Worm (Caenorhabditis elegans) whole organism, L2 larva: Measurements from ENCODE around the gene gei-15.
A peak's percentile ranks its signal among the peaks of the same experiment; 100 is the strongest.

Experiments used
- C34F6.9 ChIP-seq: fragments of 150-350 bp; optimal IDR thresholded peaks from 2 replicates; lab custom pipeline; 2014; ENCODE audit warnings: missing biosample characterization, missing genetic modification characterization
- F13H6.1 ChIP-seq: sonication (generic microtip); optimal IDR thresholded peaks from 2 replicates; lab custom pipeline; 2016; ENCODE audit warnings: missing genetic modification characterization, missing compliant biosample characterization
- R02D3.7 ChIP-seq: fragments of 150-350 bp; optimal IDR thresholded peaks from 2 replicates; lab custom pipeline; 2014; ENCODE audit warnings: missing biosample characterization, missing genetic modification characterization
- Y55F3AM.14 ChIP-seq: fragments of 200-800 bp; sonication (Bioruptor generic); optimal IDR thresholded peaks from 2 replicates; lab custom pipeline; 2018; ENCODE audit warnings: mild to moderate bottlenecking, missing genetic modification characterization, missing compliant biosample characterization
- ZK546.5 ChIP-seq: sonication (generic microtip); optimal IDR thresholded peaks from 2 replicates; lab custom pipeline; 2017; ENCODE audit warnings: missing biosample characterization, missing genetic modification characterization
- aly-2 ChIP-seq: fragments of 150-350 bp; optimal IDR thresholded peaks from 2 replicates; lab custom pipeline; 2014; ENCODE audit warnings: missing biosample characterization, missing genetic modification characterization
- ama-1 ChIP-seq: fragments of 150-350 bp; optimal IDR thresholded peaks from 2 replicates; lab custom pipeline; 2018; ENCODE audit warnings: inconsistent platforms
- ceh-16 ChIP-seq: fragments of 150-350 bp; optimal IDR thresholded peaks from 2 replicates; lab custom pipeline; 2014; ENCODE audit warnings: missing biosample characterization, missing genetic modification characterization
- ceh-82 ChIP-seq: fragments of 150-350 bp; optimal IDR thresholded peaks from 2 replicates; lab custom pipeline; 2014; ENCODE audit warnings: missing biosample characterization, missing genetic modification characterization
- crh-2 ChIP-seq: sonication (generic microtip); optimal IDR thresholded peaks from 2 replicates; lab custom pipeline; 2017; ENCODE audit warnings: missing biosample characterization, missing genetic modification characterization
- dmd-4 ChIP-seq: sonication (generic microtip); optimal IDR thresholded peaks from 2 replicates; lab custom pipeline; 2017; ENCODE audit warnings: missing biosample characterization, missing genetic modification characterization
- egl-27 ChIP-seq: sonication (generic microtip); optimal IDR thresholded peaks from 3 replicates; lab custom pipeline; 2017; ENCODE audit warnings: missing biosample characterization, missing genetic modification reagents, missing genetic modification characterization
- elt-1 ChIP-seq: fragments of 150-350 bp; optimal IDR thresholded peaks from 2 replicates; lab custom pipeline; 2014; ENCODE audit warnings: missing biosample characterization, missing genetic modification characterization
- fos-1 ChIP-seq: fragments of 150-350 bp; optimal IDR thresholded peaks from 2 replicates; lab custom pipeline; 2014; ENCODE audit warnings: missing biosample characterization, missing genetic modification characterization
- gmeb-1 ChIP-seq: fragments of 150-350 bp; optimal IDR thresholded peaks from 2 replicates; lab custom pipeline; 2014; ENCODE audit warnings: missing biosample characterization, missing genetic modification characterization
- lin-11 ChIP-seq: fragments of 150-350 bp; sonication (generic microtip); optimal IDR thresholded peaks from 2 replicates; lab custom pipeline; 2014; ENCODE audit warnings: missing biosample characterization, missing genetic modification characterization, inconsistent platforms, mixed read lengths
- lin-13 ChIP-seq: fragments of 150-350 bp; optimal IDR thresholded peaks from 2 replicates; lab custom pipeline; 2014; ENCODE audit warnings: missing biosample characterization, missing genetic modification reagents, missing genetic modification characterization
- lin-39 ChIP-seq: fragments of 150-350 bp; optimal IDR thresholded peaks from 2 replicates; lab custom pipeline; 2014; ENCODE audit warnings: missing biosample characterization, missing genetic modification reagents, missing genetic modification characterization
- lsy-2 ChIP-seq, 2 experiments: fragments of 150-350 bp in 1 of 2; sonication (generic microtip) in 1 of 2; optimal IDR thresholded peaks; 2 replicates each; lab custom pipeline; 2014 to 2017; ENCODE audit warnings: missing biosample characterization in 2 of 2, missing genetic modification characterization in 2 of 2
- mab-5 ChIP-seq: fragments of 150-350 bp; optimal IDR thresholded peaks from 2 replicates; lab custom pipeline; 2014; ENCODE audit warnings: missing biosample characterization, missing genetic modification characterization
- mbf-1 ChIP-seq: sonication (generic microtip); optimal IDR thresholded peaks from 2 replicates; lab custom pipeline; 2017; ENCODE audit warnings: missing biosample characterization, missing genetic modification characterization
- mdl-1 ChIP-seq, 2 experiments: fragments of 150-350 bp in 1 of 2; sonication (generic microtip) in 1 of 2; optimal IDR thresholded peaks; 2 replicates each; lab custom pipeline; 2017; ENCODE audit warnings: missing biosample characterization in 2 of 2, missing genetic modification characterization in 2 of 2
- nhr-10 ChIP-seq: sonication (generic microtip); optimal IDR thresholded peaks from 2 replicates; lab custom pipeline; 2017; ENCODE audit warnings: missing biosample characterization, missing genetic modification characterization
- nhr-11 ChIP-seq: fragments of 150-350 bp; optimal IDR thresholded peaks from 2 replicates; lab custom pipeline; 2014; ENCODE audit warnings: missing biosample characterization, missing genetic modification characterization
- nhr-12 ChIP-seq: fragments of 150-350 bp; optimal IDR thresholded peaks from 2 replicates; lab custom pipeline; 2014; ENCODE audit warnings: missing biosample characterization, missing genetic modification characterization
- nhr-129 ChIP-seq: fragments of 150-350 bp; optimal IDR thresholded peaks from 2 replicates; lab custom pipeline; 2014; ENCODE audit warnings: missing biosample characterization, missing genetic modification characterization
- nhr-21 ChIP-seq: fragments of 150-350 bp; optimal IDR thresholded peaks from 2 replicates; lab custom pipeline; 2014; ENCODE audit warnings: missing biosample characterization, missing genetic modification characterization
- nhr-23 ChIP-seq: fragments of 150-350 bp; optimal IDR thresholded peaks from 2 replicates; lab custom pipeline; 2014; ENCODE audit warnings: missing biosample characterization, missing genetic modification reagents, missing genetic modification characterization
- nhr-237 ChIP-seq: fragments of 150-350 bp; optimal IDR thresholded peaks from 2 replicates; lab custom pipeline; 2014; ENCODE audit warnings: missing biosample characterization, missing genetic modification characterization
- nhr-25 ChIP-seq: fragments of 150-350 bp; sonication (generic microtip); optimal IDR thresholded peaks from 3 replicates; lab custom pipeline; 2014; ENCODE audit warnings: missing biosample characterization, missing genetic modification characterization
- nhr-6 ChIP-seq: fragments of 150-350 bp; optimal IDR thresholded peaks from 2 replicates; lab custom pipeline; 2014; ENCODE audit warnings: missing biosample characterization, missing genetic modification characterization
- nhr-77 ChIP-seq: fragments of 150-350 bp; optimal IDR thresholded peaks from 2 replicates; lab custom pipeline; 2014; ENCODE audit warnings: missing biosample characterization, missing genetic modification characterization
- peb-1 ChIP-seq: fragments of 150-350 bp; optimal IDR thresholded peaks from 2 replicates; lab custom pipeline; 2014; ENCODE audit warnings: missing biosample characterization, missing genetic modification characterization
- sem-4 ChIP-seq: fragments of 150-350 bp; optimal IDR thresholded peaks from 2 replicates; lab custom pipeline; 2014; ENCODE audit warnings: missing biosample characterization, missing genetic modification reagents, missing genetic modification characterization
- sma-3 ChIP-seq: sonication (generic microtip); optimal IDR thresholded peaks from 2 replicates; lab custom pipeline; 2016; ENCODE audit warnings: missing genetic modification reagents, missing genetic modification characterization, missing compliant biosample characterization
- sma-9 ChIP-seq, 2 experiments: fragments of 150-350 bp in 1 of 2; sonication (generic microtip) in 1 of 2; optimal IDR thresholded peaks; 2 replicates each; lab custom pipeline; 2014 to 2016; ENCODE audit warnings: missing genetic modification characterization in 2 of 2, mild to moderate bottlenecking in 1 of 2, missing biosample characterization in 1 of 2, missing compliant biosample characterization in 1 of 2, missing genetic modification reagents in 1 of 2, moderate library complexity in 1 of 2
- snpc-4 ChIP-seq: fragments of 150-350 bp; optimal IDR thresholded peaks from 2 replicates; lab custom pipeline; 2014; ENCODE audit warnings: missing biosample characterization, missing genetic modification characterization
- unc-39 ChIP-seq: fragments of 150-350 bp; optimal IDR thresholded peaks from 2 replicates; lab custom pipeline; 2014; ENCODE audit warnings: missing biosample characterization, missing genetic modification characterization
- unc-55 ChIP-seq: fragments of 150-350 bp; sonication (generic microtip); optimal IDR thresholded peaks from 3 replicates; lab custom pipeline; 2014; ENCODE audit warnings: missing biosample characterization, missing genetic modification reagents, missing genetic modification characterization
- unc-62 ChIP-seq: fragments of 150-350 bp; optimal IDR thresholded peaks from 2 replicates; lab custom pipeline; 2014; ENCODE audit warnings: missing biosample characterization, missing genetic modification reagents, missing genetic modification characterization
- zag-1 ChIP-seq: fragments of 150-350 bp; optimal IDR thresholded peaks from 2 replicates; lab custom pipeline; 2014; ENCODE audit warnings: missing biosample characterization, missing genetic modification characterization
- ztf-1 ChIP-seq: fragments of 200-800 bp; sonication (Bioruptor generic); conservative IDR thresholded peaks from 2 replicates; pipeline ENCODE4 v1.3.6; 2022; ENCODE audit warnings: missing genetic modification characterization, missing compliant biosample characterization
- ztf-11 ChIP-seq: sonication (generic microtip); optimal IDR thresholded peaks from 2 replicates; lab custom pipeline; 2017; ENCODE audit warnings: missing biosample characterization, missing genetic modification characterization
- ztf-4 ChIP-seq: fragments of 150-350 bp; optimal IDR thresholded peaks from 2 replicates; lab custom pipeline; 2014; ENCODE audit warnings: missing biosample characterization, missing genetic modification characterization

The gei-15 gene

DNA sequence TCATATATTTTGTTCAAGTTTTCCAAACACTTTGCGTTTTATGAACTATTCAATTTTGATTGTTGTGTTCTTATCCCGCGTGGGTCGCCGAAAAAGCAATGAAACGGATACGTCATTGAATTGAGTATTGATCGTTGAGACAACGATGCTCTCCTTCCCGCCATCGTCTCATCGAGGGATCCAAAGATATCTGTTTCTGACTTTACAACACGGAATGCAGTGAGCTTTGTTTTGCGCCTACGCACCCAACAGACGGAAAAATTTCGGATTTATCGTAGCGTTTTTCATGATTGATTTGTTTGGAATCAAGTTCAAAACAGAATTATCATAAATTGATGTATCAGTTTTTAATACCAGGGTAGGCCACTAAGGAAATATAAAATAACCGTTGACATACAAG is 516 bp downstream of the gei-15 start:
- no peak for TF ChIP-seq R02D3.7 (tag; lab: Kevin White, UChicago)
- TF ChIP-seq sem-4 = no peak
- TF ChIP-seq C34F6.9 = no peak
- TF ChIP-seq sma-9 (GFP tag; optimal IDR thresholded peaks at IDR 0.05; lab: Kevin White, UChicago) = peak; percentile 21
- TF ChIP-seq sma-9 (tag; optimal IDR thresholded peaks at IDR 0.05; lab: Kevin White, UChicago) = no peak
- peak; percentile 27 for TF ChIP-seq nhr-129 (tag; lab: Kevin White, UChicago)
- peak; percentile 18 for TF ChIP-seq F13H6.1 (tag; lab: Kevin White, UChicago)
- TF ChIP-seq, all 48 proteins: peak for 3

ce11 chrX:6819633-6820032 is 3.4 kb downstream of the gei-15 start:
- TF ChIP-seq mdl-1 (tag; optimal IDR thresholded peaks at IDR 0.05; lab: Kevin White, UChicago) (no peak), nhr-237 (tag; lab: Kevin White, UChicago) (no peak), fos-1 (tag; lab: Kevin White, UChicago) (peak; percentile 57), C34F6.9 (no peak)

- TF ChIP-seq Y55F3AM.14 = no peak
- TF ChIP-seq sem-4 = no peak
- no peak for TF ChIP-seq ZK546.5 (tag; lab: Kevin White, UChicago)
- no peak for TF ChIP-seq sma-3 (GFP tag; lab: Kevin White, UChicago)
- TF ChIP-seq nhr-11 (tag; lab: Kevin White, UChicago) = no peak
- TF ChIP-seq nhr-129 (tag; lab: Kevin White, UChicago) = no peak
- no peak for TF ChIP-seq gmeb-1 (tag; lab: Kevin White, UChicago)
- TF ChIP-seq ztf-1 (GFP tag; lab: Robert Waterston, UW) = no peak
- TF ChIP-seq nhr-237 (tag; lab: Kevin White, UChicago) = no peak
- TF ChIP-seq elt-1 (tag; lab: Kevin White, UChicago) = no peak
- TF ChIP-seq nhr-6 = no peak
- TF ChIP-seq fos-1 (tag; lab: Kevin White, UChicago) = no peak
- TF ChIP-seq unc-39 (tag; lab: Kevin White, UChicago) = no peak
- TF ChIP-seq unc-55 (GFP tag; lab: Kevin White, UChicago) = no peak
- no peak for TF ChIP-seq lin-11 (tag; lab: Kevin White, UChicago)
- no peak for TF ChIP-seq mdl-1 (tag; optimal IDR thresholded peaks at IDR 0.05; lab: Kevin White, UChicago)
- TF ChIP-seq lin-13 (GFP tag; lab: Kevin White, UChicago) = no peak
- no peak for TF ChIP-seq unc-62 (GFP tag; lab: Kevin White, UChicago)
- no peak for TF ChIP-seq nhr-12 (tag; lab: Kevin White, UChicago)
- TF ChIP-seq, all 48 proteins: peak for 0
These were observed 3.9 kb downstream of the gei-15 start for ce11 chrX:6819135-6819534.

DNA sequence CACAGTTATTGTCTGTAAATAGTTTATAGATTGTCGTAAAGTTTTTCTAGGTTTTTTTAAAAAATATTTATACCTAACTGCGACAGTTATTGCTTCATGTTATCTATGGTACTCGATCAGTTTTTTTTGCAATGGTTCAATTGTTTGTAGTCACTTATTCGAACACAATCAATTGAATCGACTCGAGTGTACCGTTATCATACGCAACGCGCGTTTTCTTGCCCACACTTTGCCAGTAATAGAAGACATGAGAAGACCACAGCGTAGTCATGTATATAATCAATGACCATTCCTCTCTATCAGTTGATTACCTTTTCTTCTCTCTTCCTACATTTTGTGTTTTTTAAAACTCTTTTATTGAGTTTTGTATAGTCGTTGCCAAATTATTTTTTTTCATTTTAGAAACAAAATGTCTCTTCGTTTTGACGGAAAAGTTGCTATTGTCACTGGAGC is 5.0 kb downstream of the gei-15 start, which contains the start of gene dhs-28:
TSS of gene dhs-28 (plus strand) at position 403 of the 453 bp plus-strand sequence.
- TF ChIP-seq C34F6.9 = no peak
- TF ChIP-seq nhr-12 (tag; lab: Kevin White, UChicago) = no peak
- no peak for TF ChIP-seq lin-13 (GFP tag; lab: Kevin White, UChicago)
- TF ChIP-seq unc-62 (GFP tag; lab: Kevin White, UChicago) = no peak
- TF ChIP-seq nhr-237 (tag; lab: Kevin White, UChicago) = no peak
- no peak for TF ChIP-seq ztf-1 (GFP tag; lab: Robert Waterston, UW)
- no peak for TF ChIP-seq sem-4
- TF ChIP-seq nhr-6 = no peak
- no peak for TF ChIP-seq lin-39 (tag; lab: Kevin White, UChicago)
- no peak for TF ChIP-seq nhr-11 (tag; lab: Kevin White, UChicago)
- no peak for TF ChIP-seq elt-1 (tag; lab: Kevin White, UChicago)
- TF ChIP-seq snpc-4 (tag; lab: Kevin White, UChicago) = no peak
- no peak for TF ChIP-seq mbf-1 (tag; lab: Kevin White, UChicago)
- no peak for TF ChIP-seq nhr-25 (tag; lab: Kevin White, UChicago)
- no peak for TF ChIP-seq nhr-10 (tag; lab: Kevin White, UChicago)
- TF ChIP-seq nhr-129 (tag; lab: Kevin White, UChicago) = no peak
- TF ChIP-seq peb-1 (tag; lab: Kevin White, UChicago) = no peak
- no peak for TF ChIP-seq egl-27
- no peak for TF ChIP-seq mdl-1 (tag; optimal IDR thresholded peaks at IDR 0.05; lab: Kevin White, UChicago)
- peak; percentile 26 for TF ChIP-seq F13H6.1 (tag; lab: Kevin White, UChicago)
- TF ChIP-seq mab-5 = no peak
- no peak for TF ChIP-seq ZK546.5 (tag; lab: Kevin White, UChicago)
- TF ChIP-seq ztf-4 = no peak
- peak; percentile 84 for TF ChIP-seq fos-1 (tag; lab: Kevin White, UChicago)
- TF ChIP-seq nhr-77 (tag; lab: Kevin White, UChicago) = no peak
- no peak for TF ChIP-seq gmeb-1 (tag; lab: Kevin White, UChicago)
- peak; percentile 40 for TF ChIP-seq sma-3 (GFP tag; lab: Kevin White, UChicago)
- TF ChIP-seq ceh-82 (tag; lab: Kevin White, UChicago) = no peak
- TF ChIP-seq lsy-2 (tag; optimal IDR thresholded peaks at IDR 0.05; lab: Kevin White, UChicago) = no peak
- no peak for TF ChIP-seq dmd-4 (tag; lab: Kevin White, UChicago)
- TF ChIP-seq nhr-21 (tag; lab: Kevin White, UChicago) = no peak
- TF ChIP-seq unc-55 (GFP tag; lab: Kevin White, UChicago) = no peak
- no peak for TF ChIP-seq lin-11 (tag; lab: Kevin White, UChicago)
- peak; percentile 53 for TF ChIP-seq crh-2 (tag; lab: Kevin White, UChicago)
- no peak for TF ChIP-seq ceh-16 (tag; lab: Kevin White, UChicago)
- TF ChIP-seq ama-1 (lab: Kevin White, UChicago) = peak; percentile 27
- TF ChIP-seq ztf-11 (tag; lab: Kevin White, UChicago) = no peak
- no peak for TF ChIP-seq zag-1
- TF ChIP-seq R02D3.7 (tag; lab: Kevin White, UChicago) = no peak
- no peak for TF ChIP-seq unc-39 (tag; lab: Kevin White, UChicago)
- no peak for TF ChIP-seq nhr-23
- no peak for TF ChIP-seq aly-2 (tag; lab: Kevin White, UChicago)
